Worm (Caenorhabditis elegans) whole organism, L1 larva: ENCODE measurements around the gene F11G11.14.
A peak's percentile ranks its signal among the peaks of the same experiment; 100 is the strongest.
"Not testable (repeated sequence)": the region's sequence is repeated elsewhere in the genome, so short reads cannot be mapped to it uniquely, and the experiment has no call there.

Experiments
- C16A3.4 ChIP-seq: fragments of 150-350 bp; optimal IDR thresholded peaks from 2 replicates; lab custom pipeline; 2014; ENCODE audit warnings: missing biosample characterization, missing genetic modification characterization
- F16B12.6 ChIP-seq: fragments of 150-350 bp; optimal IDR thresholded peaks from 2 replicates; lab custom pipeline; 2014; ENCODE audit warnings: missing biosample characterization, missing genetic modification characterization
- Y116A8C.19 ChIP-seq: sonication (generic microtip); optimal IDR thresholded peaks from 2 replicates; lab custom pipeline; 2016; ENCODE audit warnings: missing compliant biosample characterization, missing genetic modification characterization, borderline replicate concordance
- ama-1 ChIP-seq: fragments of 150-350 bp; optimal IDR thresholded peaks from 2 replicates; lab custom pipeline; 2014
- blmp-1 ChIP-seq: fragments of 150-350 bp; optimal IDR thresholded peaks from 2 replicates; lab custom pipeline; 2014; ENCODE audit warnings: missing biosample characterization, missing genetic modification characterization
- ceh-8 ChIP-seq: fragments of 200-800 bp; sonication (Bioruptor generic); optimal IDR thresholded peaks from 2 replicates; lab custom pipeline; 2018; ENCODE audit warnings: mild to moderate bottlenecking, missing genetic modification characterization, moderate library complexity, missing compliant biosample characterization
- ces-1 ChIP-seq: fragments of 150-350 bp; optimal IDR thresholded peaks from 2 replicates; lab custom pipeline; 2014; ENCODE audit warnings: missing biosample characterization, missing genetic modification reagents, missing genetic modification characterization
- dpl-1 ChIP-seq, 3 experiments: fragments of 150-350 bp in 2 of 3; sonication (generic microtip) in 1 of 3; optimal IDR thresholded peaks; 2 replicates each; lab custom pipeline; 2014 to 2017; ENCODE audit warnings: missing biosample characterization in 3 of 3, missing genetic modification characterization in 3 of 3, missing genetic modification reagents in 3 of 3
- efl-1 ChIP-seq, 4 experiments: fragments of 150-350 bp; optimal IDR thresholded peaks in 3 of 4; peaks in 1 of 4; 1 replicate in 1 of 4; 2 replicates in 3 of 4; lab custom pipeline; 2014; ENCODE audit warnings: missing biosample characterization in 2 of 4, missing genetic modification characterization in 2 of 4, missing genetic modification reagents in 2 of 4
- egl-13 ChIP-seq: sonication (generic microtip); optimal IDR thresholded peaks from 2 replicates; lab custom pipeline; 2016; ENCODE audit warnings: missing genotype, missing genetic modification reagents, missing genetic modification characterization, missing compliant biosample characterization
- elt-3 ChIP-seq, 6 experiments: fragments of 150-350 bp in 1 of 6; sonication (generic microtip); optimal IDR thresholded peaks; 2 replicates each; lab custom pipeline; 2017 to 2018; ENCODE audit warnings: missing biosample characterization in 6 of 6, missing genetic modification characterization in 6 of 6, inconsistent platforms in 1 of 6
- ets-5 ChIP-seq: fragments of 200-800 bp; sonication (Bioruptor generic); IDR thresholded peaks from 2 replicates; pipeline ENCODE4 v1.3.6; 2022; ENCODE audit warnings: missing genetic modification characterization, missing compliant biosample characterization
- fkh-8 ChIP-seq: sonication (generic microtip); optimal IDR thresholded peaks from 2 replicates; lab custom pipeline; 2016; ENCODE audit warnings: mild to moderate bottlenecking, missing genetic modification characterization, missing compliant biosample characterization
- grh-1 ChIP-seq: fragments of 200-800 bp; sonication (Bioruptor generic); IDR thresholded peaks from 2 replicates; pipeline ENCODE4 v1.3.6; 2022; ENCODE audit warnings: missing genetic modification reagents, missing genetic modification characterization, missing compliant biosample characterization
- jun-1 ChIP-seq: fragments of 150-350 bp; optimal IDR thresholded peaks from 2 replicates; lab custom pipeline; 2014; ENCODE audit warnings: missing biosample characterization, missing genetic modification reagents, missing genetic modification characterization
- lin-39 ChIP-seq: fragments of 150-350 bp; optimal IDR thresholded peaks from 2 replicates; lab custom pipeline; 2014; ENCODE audit warnings: missing biosample characterization, missing genetic modification reagents, missing genetic modification characterization
- lir-3 ChIP-seq: sonication (generic microtip); optimal IDR thresholded peaks from 2 replicates; lab custom pipeline; 2016; ENCODE audit warnings: mild to moderate bottlenecking, missing genetic modification characterization, moderate library complexity, missing compliant biosample characterization; ENCODE audit not compliant: poor library complexity
- mep-1 ChIP-seq: fragments of 150-350 bp; optimal IDR thresholded peaks from 2 replicates; lab custom pipeline; 2014; ENCODE audit warnings: missing biosample characterization, missing genetic modification characterization
- nhr-12 ChIP-seq: sonication (generic microtip); optimal IDR thresholded peaks from 2 replicates; lab custom pipeline; 2017; ENCODE audit warnings: missing biosample characterization, missing genetic modification characterization
- nhr-20 ChIP-seq: sonication (generic microtip); optimal IDR thresholded peaks from 2 replicates; lab custom pipeline; 2016; ENCODE audit warnings: mild to moderate bottlenecking, missing genetic modification characterization, missing compliant biosample characterization
- nhr-28 ChIP-seq: fragments of 150-350 bp; optimal IDR thresholded peaks from 2 replicates; lab custom pipeline; 2014; ENCODE audit warnings: missing biosample characterization, missing genetic modification characterization
- pag-3 ChIP-seq: sonication (generic microtip); optimal IDR thresholded peaks from 2 replicates; lab custom pipeline; 2017; ENCODE audit warnings: missing genetic modification characterization, mild to moderate bottlenecking, missing compliant biosample characterization, antibody characterized with exemption, borderline replicate concordance; ENCODE audit not compliant: insufficient read depth
- pax-3 ChIP-seq: fragments of 200-800 bp; sonication (Bioruptor generic); optimal IDR thresholded peaks from 2 replicates; lab custom pipeline; 2018; ENCODE audit warnings: mild to moderate bottlenecking, missing genetic modification characterization, moderate library complexity, missing compliant biosample characterization
- rnt-1 ChIP-seq: sonication (generic microtip); optimal IDR thresholded peaks from 2 replicates; lab custom pipeline; 2016; ENCODE audit warnings: mild to moderate bottlenecking, missing genetic modification characterization, moderate library complexity, missing compliant biosample characterization
- skn-1 ChIP-seq: fragments of 150-350 bp; optimal IDR thresholded peaks from 2 replicates; lab custom pipeline; 2014; ENCODE audit warnings: missing biosample characterization, missing genetic modification characterization
- sox-4 ChIP-seq: sonication (generic microtip); optimal IDR thresholded peaks from 2 replicates; lab custom pipeline; 2016; ENCODE audit warnings: missing genetic modification characterization, missing compliant biosample characterization
- sup-37 ChIP-seq: fragments of 200-800 bp; sonication (Bioruptor generic); optimal IDR thresholded peaks from 2 replicates; lab custom pipeline; 2018; ENCODE audit warnings: mild to moderate bottlenecking, missing genetic modification characterization, missing compliant biosample characterization
- unc-130 ChIP-seq: fragments of 150-350 bp; optimal IDR thresholded peaks from 2 replicates; lab custom pipeline; 2017; ENCODE audit warnings: missing biosample characterization, missing genetic modification characterization, inconsistent platforms
- zag-1 ChIP-seq: fragments of 150-350 bp; optimal IDR thresholded peaks from 2 replicates; lab custom pipeline; 2014; ENCODE audit warnings: missing biosample characterization, missing genetic modification characterization
- ztf-4 ChIP-seq: fragments of 150-350 bp; optimal IDR thresholded peaks from 2 replicates; lab custom pipeline; 2014; ENCODE audit warnings: missing biosample characterization, missing genetic modification characterization

F11G11.14 gene

DNA sequence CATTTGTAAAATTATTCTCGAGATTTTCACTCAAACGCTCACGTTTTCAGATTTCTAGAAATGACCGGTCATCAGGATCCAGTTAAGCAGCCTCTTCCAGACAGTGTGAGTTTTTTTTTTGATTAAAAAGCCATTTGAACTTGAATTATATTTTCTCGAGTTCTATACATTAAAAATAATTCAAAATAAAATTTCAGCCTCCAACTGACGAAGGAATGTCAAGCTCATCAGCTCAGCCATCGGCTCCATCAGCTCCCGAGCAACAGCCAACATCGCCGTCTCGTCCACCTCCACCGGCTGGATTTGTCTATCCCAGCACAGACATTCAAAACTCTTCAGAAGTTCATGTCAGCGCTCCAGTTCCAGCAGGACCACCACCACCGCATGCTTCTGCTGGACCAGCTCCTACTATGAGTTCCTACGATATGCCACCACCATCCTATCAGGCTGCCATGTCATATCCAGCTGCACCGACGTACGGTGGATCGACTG, 5.6 kb upstream of the F11G11.14 start, which contains the start of gene F11G11.5:
Gene F11G11.5 (plus strand): TSS at position 51 of the 492 bp plus-strand sequence.
- TF ChIP-seq nhr-20 (tag; lab: Kevin White, UChicago) = no peak
- no peak for TF ChIP-seq efl-1 (optimal IDR thresholded peaks at IDR 0.05; lab: Kevin White, UChicago)
- peak in 1 of 2 experiments; percentile 29 for TF ChIP-seq efl-1 (GFP tag; optimal IDR thresholded peaks at IDR 0.05 in 1 of 2; lab: Kevin White, UChicago)
- TF ChIP-seq egl-13 = no peak

DNA sequence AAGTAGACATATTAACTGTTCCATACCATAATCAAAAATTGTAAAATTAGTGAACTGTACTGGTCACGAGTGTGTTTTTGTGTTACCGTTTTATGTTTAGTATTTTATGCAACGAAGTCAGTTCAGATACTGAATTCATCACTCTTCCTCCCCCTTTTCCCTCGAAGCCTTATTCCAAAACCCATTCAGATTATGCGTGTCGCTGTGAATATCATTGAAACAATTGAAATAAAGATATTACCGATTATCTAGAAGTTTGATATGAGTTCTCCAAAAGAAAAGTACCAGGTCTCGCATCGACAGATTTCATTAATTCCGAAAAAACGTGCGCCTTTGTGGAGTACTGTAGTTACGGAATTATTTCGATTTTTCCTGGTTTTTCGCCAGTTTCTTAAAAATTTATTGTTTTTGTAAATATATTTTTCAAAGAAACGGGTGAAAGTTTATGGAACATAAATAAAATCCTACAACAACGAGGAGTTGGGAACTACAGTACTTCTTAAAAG, 4.5 kb upstream of the F11G11.14 start:
- TF ChIP-seq lin-39 (tag; lab: Kevin White, UChicago) (no peak), ama-1 (lab: Kevin White, UChicago) (no peak), pax-3 (no peak), pag-3 (tag; lab: Kevin White, UChicago) (no peak), efl-1 (optimal IDR thresholded peaks at IDR 0.05; lab: Kevin White, UChicago) (no peak), efl-1 (GFP tag; optimal IDR thresholded peaks at IDR 0.05 in 1 of 2; lab: Kevin White, UChicago) (peak in 1 of 2 experiments; percentile 85), blmp-1 (peak; percentile 0)

DNA sequence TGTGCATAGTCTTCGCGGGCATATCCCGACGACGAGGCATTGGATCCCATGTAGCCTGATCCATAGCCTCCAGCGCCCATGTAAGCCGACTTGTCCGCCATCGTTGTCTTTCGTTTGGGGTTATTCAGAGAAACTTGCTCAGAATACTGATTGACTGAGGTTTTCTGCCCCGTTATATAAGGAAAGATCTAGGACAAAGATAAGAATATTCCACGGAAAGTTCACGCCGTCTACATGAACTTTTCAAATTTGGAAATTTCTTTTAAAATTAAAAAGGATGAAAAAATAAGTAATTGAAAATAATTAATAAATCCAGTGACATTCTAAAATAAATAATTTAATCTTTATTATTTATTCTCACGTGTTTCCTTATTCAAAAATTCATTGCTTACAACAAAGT, 3.2 kb upstream of the F11G11.14 start, which contains the start of the genes nspd-5 and F11G11.4:
Gene nspd-5 (minus strand): TSS at position 101 of the 400 bp plus-strand sequence.
Gene F11G11.4 (plus strand): TSS at position 335 of the 400 bp plus-strand sequence.
- not testable (repeated sequence) for TF ChIP-seq zag-1 (tag; lab: Kevin White, UChicago); sup-37 (GFP tag; lab: Kevin White, UChicago); mep-1
- TF ChIP-seq, all 84 proteins: peak for 0; not testable (repeated sequence) for 84

DNA sequence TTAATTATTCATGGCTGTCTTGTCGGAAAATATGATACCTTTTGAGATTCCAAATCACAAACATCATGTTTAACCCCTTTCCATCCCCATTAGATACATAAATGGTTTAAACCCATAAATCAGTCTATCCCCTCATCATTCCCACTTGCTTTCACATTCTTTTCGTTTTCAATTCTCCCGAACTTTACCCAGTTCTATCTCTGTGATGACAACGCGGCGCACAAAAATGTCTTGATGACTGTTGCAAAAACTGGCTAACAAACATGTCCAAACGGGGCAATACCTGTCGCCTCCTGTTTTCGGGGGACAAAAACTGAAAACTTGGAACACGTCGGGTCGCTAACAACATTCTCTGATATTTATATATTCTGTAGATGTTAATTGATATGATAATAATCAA, 2.6 kb downstream of the F11G11.14 start:
- TF ChIP-seq lir-3 (tag; lab: Kevin White, UChicago) = no peak
- no peak for TF ChIP-seq fkh-8
- TF ChIP-seq nhr-12 = no peak
- TF ChIP-seq elt-3 (tag; optimal IDR thresholded peaks at IDR 0.05; lab: Kevin White, UChicago) = no peak
- no peak for TF ChIP-seq rnt-1 (tag; lab: Kevin White, UChicago)
- no peak for TF ChIP-seq grh-1 (GFP tag; lab: Robert Waterston, UW)
- TF ChIP-seq F16B12.6 = no peak
- no peak for TF ChIP-seq ets-5 (GFP tag; lab: Robert Waterston, UW)
- peak; percentile 63 for TF ChIP-seq ama-1 (lab: Kevin White, UChicago)
- TF ChIP-seq jun-1 (tag; lab: Kevin White, UChicago) = peak; percentile 40
- TF ChIP-seq dpl-1 (GFP tag; optimal IDR thresholded peaks at IDR 0.05; lab: Kevin White, UChicago) = no peak
- no peak for TF ChIP-seq nhr-28 (tag; lab: Kevin White, UChicago)
- TF ChIP-seq ces-1 (GFP tag; lab: Kevin White, UChicago) = no peak
- TF ChIP-seq ztf-4 (tag; lab: Kevin White, UChicago) = peak; percentile 59
- peak; percentile 93 for TF ChIP-seq blmp-1
- no peak for TF ChIP-seq unc-130 (tag; lab: Kevin White, UChicago)

DNA sequence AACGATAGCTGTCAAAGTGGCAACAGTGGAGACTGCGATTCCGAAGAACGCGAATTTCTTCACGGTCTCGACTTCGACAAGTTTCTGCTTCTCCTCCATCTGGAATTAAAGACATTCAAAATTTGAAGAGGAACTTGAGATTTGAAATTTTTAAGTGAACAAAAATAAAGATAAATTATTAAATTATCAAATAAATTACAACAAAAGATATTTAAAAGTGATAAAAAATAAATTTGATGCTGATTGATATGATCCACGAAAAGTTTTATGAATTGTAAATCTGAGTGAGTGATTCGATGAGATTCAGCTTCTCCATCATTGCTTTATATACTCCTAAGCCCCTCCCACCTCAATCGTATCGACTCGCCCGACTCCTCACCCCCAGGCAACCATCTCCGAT, 4.0 kb downstream of the F11G11.14 start, which contains the start of gene col-17:
Gene col-17 (minus strand): TSS at position 101 of the 400 bp plus-strand sequence.
- TF ChIP-seq ztf-4 (tag; lab: Kevin White, UChicago) = no peak
- no peak for TF ChIP-seq unc-130 (tag; lab: Kevin White, UChicago)
- no peak for TF ChIP-seq Y116A8C.19 (tag; lab: Kevin White, UChicago)
- no peak for TF ChIP-seq grh-1 (GFP tag; lab: Robert Waterston, UW)
- TF ChIP-seq efl-1 (optimal IDR thresholded peaks at IDR 0.05; lab: Kevin White, UChicago) = no peak
- peak in 1 of 2 experiments; percentile 21 for TF ChIP-seq efl-1 (GFP tag; optimal IDR thresholded peaks at IDR 0.05 in 1 of 2; lab: Kevin White, UChicago)
- no peak for TF ChIP-seq skn-1 (tag; lab: Kevin White, UChicago)
- no peak for TF ChIP-seq jun-1 (tag; lab: Kevin White, UChicago)
- TF ChIP-seq sox-4 (tag; lab: Kevin White, UChicago) = no peak

DNA sequence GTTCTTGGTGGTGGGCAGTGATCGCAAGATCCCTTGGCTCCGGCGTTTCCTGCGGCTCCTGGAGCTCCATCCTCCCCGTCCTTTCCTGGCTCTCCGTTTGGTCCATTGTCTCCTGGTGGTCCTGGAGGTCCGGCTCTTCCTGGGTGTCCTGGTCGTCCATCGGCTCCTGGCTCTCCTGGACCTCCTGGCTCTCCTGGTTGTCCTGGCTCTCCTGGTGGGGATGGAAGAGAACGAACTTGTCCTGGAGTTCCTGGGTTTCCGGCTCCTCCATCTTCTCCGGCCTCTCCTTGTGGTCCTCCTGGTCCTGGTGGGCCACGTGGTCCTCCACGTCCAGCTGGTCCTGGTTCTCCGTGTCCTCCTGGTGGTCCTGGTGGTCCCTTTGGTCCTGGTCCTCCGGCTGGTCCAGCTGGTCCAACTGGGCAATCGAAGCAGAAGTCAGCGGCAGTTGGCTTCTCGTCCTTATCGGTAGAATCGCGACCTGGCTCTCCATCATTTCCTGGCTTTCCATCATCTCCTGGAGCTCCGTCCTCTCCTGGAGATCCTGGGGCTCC, 6.4 kb downstream of the F11G11.14 start:
- TF ChIP-seq ceh-8 (GFP tag; lab: Kevin White, UChicago) = peak; percentile 15
- no peak for TF ChIP-seq C16A3.4
- no peak for TF ChIP-seq Y116A8C.19 (tag; lab: Kevin White, UChicago)
